In the genomic region with DNA sequence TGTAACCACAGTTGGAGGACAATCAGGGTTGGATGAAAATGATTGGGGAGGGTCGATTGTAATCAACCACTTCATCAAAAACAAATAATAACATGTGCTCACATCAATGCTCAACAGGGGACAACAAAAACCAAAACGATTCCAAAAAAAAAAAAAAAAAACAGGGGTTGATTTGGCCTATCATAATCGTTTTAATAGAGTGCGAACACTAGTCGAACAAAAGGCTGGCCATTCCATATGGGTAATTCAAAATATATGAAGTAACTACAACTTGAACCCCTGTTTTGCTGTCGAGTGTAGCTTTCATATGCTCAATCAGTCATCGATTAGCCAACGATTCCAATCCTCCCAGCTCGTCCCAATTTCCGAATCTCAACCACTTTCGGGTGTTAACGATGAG, we compare ENCODE assay signal across 2 fruit fly cellular contexts.
TF ChIP-seq lines count a peak whose summit lies in the region.

No protein-coding gene starts in this region.

- no peak for TF ChIP-seq CTCF in whole organism, embryonic (GFP tag; optimal IDR thresholded peaks at IDR 0.05; lab: Kevin White, UChicago)

TF ChIP-seq in whole organism, embryonic, 481 proteins besides CTCF, POLR2A, EP300 and RAD21:
- TF ChIP-seq ci (GFP tag; IDR thresholded peaks at IDR 0.05; lab: Robert Waterston, UW) (0 out of 3 replicates have a peak, but pooled peaks have one; percentile 18), CG11695 (GFP tag; IDR thresholded peaks at IDR 0.05; lab: Robert Waterston, UW) (no peak), sqz (GFP tag; optimal IDR thresholded peaks at IDR 0.05; lab: Kevin White, UChicago) (peak; percentile 79), CG2889 (GFP tag; IDR thresholded peaks at IDR 0.05; lab: Robert Waterston, UW) (0 out of 3 replicates have a peak, but pooled peaks have one; percentile 26), sens (GFP tag; lab: Kevin White, UChicago) (peak; percentile 75), Nf-YB (GFP tag; optimal IDR thresholded peaks at IDR 0.05; lab: Kevin White, UChicago) (peak; percentile 77), sob (GFP tag; IDR thresholded peaks at IDR 0.05; lab: Robert Waterston, UW) (no peak), gsb-n (tag; optimal IDR thresholded peaks at IDR 0.05; lab: Kevin White, UChicago) (peak; percentile 14), CG4360 (GFP tag; IDR thresholded peaks at IDR 0.05; lab: Robert Waterston, UW) (0 out of 2 replicates have a peak, but pooled peaks have one; percentile 13), eve (GFP tag; optimal IDR thresholded peaks at IDR 0.05; lab: Kevin White, UChicago) (peak in 1 of 2 experiments; percentile 3), Nf-YC (tag; optimal IDR thresholded peaks at IDR 0.05; lab: Kevin White, UChicago) (peak; percentile 55)

TF ChIP-seq in whole organism, prepupa, 60 proteins besides CTCF, POLR2A, EP300 and RAD21:
- TF ChIP-seq eg (GFP tag; IDR thresholded peaks at IDR 0.05; lab: Robert Waterston, UW) = no peak
- peak; percentile 13 for TF ChIP-seq Eip78C (GFP tag; lab: Kevin White, UChicago)
